Worm (Caenorhabditis elegans): ENCODE measurements around the gene B0273.1.

- no peak for TF ChIP-seq ama-1 (optimal IDR thresholded peaks at IDR 0.05)
- TF ChIP-seq ama-1 (GFP tag; optimal IDR thresholded peaks at IDR 0.05), result no peak
- TF ChIP-seq nfya-1 (tag; optimal IDR thresholded peaks at IDR 0.05; ENCODE audit: borderline replicate concordance, insufficient read depth), result no peak
- TF ChIP-seq F10E7.11 (tag; optimal IDR thresholded peaks at IDR 0.05), result no peak
- no peak for TF ChIP-seq dpl-1 (GFP tag; optimal IDR thresholded peaks at IDR 0.05)
- no peak for TF ChIP-seq die-1 (tag; optimal IDR thresholded peaks at IDR 0.05)
- TF ChIP-seq B0035.1 (tag; optimal IDR thresholded peaks at IDR 0.05), result no peak
- no peak for TF ChIP-seq nhr-80 (tag; optimal IDR thresholded peaks at IDR 0.05)
Measured at ce11 chrIV:5482723-5483122, 11.1 kb upstream of the B0273.1 start, which contains the start of gene T11F8.5.

All from whole organism, young adult.